Fruit fly (Drosophila melanogaster) whole organism, adult: ENCODE measurements around the gene CG1647.

Source experiments
- CG1620 ChIP-seq: fragments of 200-800 bp; sonication (Bioruptor generic); optimal IDR thresholded peaks from 2 replicates; lab custom pipeline; 2016; ENCODE audit warnings: missing biosample characterization, missing genetic modification characterization
- CG33017 ChIP-seq: fragments of 200-800 bp; sonication (Bioruptor generic); optimal IDR thresholded peaks from 2 replicates; lab custom pipeline; 2018; ENCODE audit warnings: missing biosample characterization, mild to moderate bottlenecking, missing genetic modification characterization, moderate library complexity
- CG5204 ChIP-seq: fragments of 200-800 bp; sonication (Bioruptor generic); optimal IDR thresholded peaks from 2 replicates; lab custom pipeline; 2016; ENCODE audit warnings: missing biosample characterization, missing genetic modification characterization
- CG7101 ChIP-seq: fragments of 200-800 bp; sonication (Bioruptor generic); optimal IDR thresholded peaks from 2 replicates; lab custom pipeline; 2018; ENCODE audit warnings: missing biosample characterization, mild to moderate bottlenecking, missing genetic modification characterization, moderate library complexity
- Crg-1 ChIP-seq: fragments of 200-800 bp; sonication (Bioruptor generic); optimal IDR thresholded peaks from 2 replicates; lab custom pipeline; 2016; ENCODE audit warnings: missing biosample characterization, missing genetic modification characterization
- Hr96 ChIP-seq: fragments of 200-800 bp; sonication (Bioruptor generic); optimal IDR thresholded peaks from 2 replicates; lab custom pipeline; 2016; ENCODE audit warnings: missing biosample characterization, missing genetic modification characterization
- cic ChIP-seq: fragments of 200-800 bp; sonication (Bioruptor generic); optimal IDR thresholded peaks from 2 replicates; lab custom pipeline; 2017; ENCODE audit warnings: missing biosample characterization, mild to moderate bottlenecking, missing genetic modification characterization, moderate library complexity
- cnc ChIP-seq, 2 experiments: fragments of >200 bp; optimal IDR thresholded peaks; 2 replicates each; lab custom pipeline; 2017
- kay ChIP-seq: fragments of 200-800 bp; sonication (Bioruptor generic); peaks from one replicate; lab custom pipeline; 2016; ENCODE audit warnings: missing biosample characterization, missing genetic modification characterization, borderline replicate concordance
- ovo ChIP-seq: fragments of 200-800 bp; sonication (Bioruptor generic); optimal IDR thresholded peaks from 2 replicates; lab custom pipeline; 2016; ENCODE audit warnings: missing biosample characterization, missing genetic modification characterization
- pad ChIP-seq: fragments of 200-800 bp; sonication (Bioruptor generic); optimal IDR thresholded peaks from 3 replicates; lab custom pipeline; 2017; ENCODE audit warnings: missing biosample characterization, missing genetic modification characterization, mild to moderate bottlenecking, moderate library complexity, missing genetic modification reagents

dm6 chr3R:28851966-28852377 is 32.0 kb downstream of the CG1647 start:
- TF ChIP-seq ovo (GFP tag; lab: Kevin White, UChicago), result no peak
- no peak for TF ChIP-seq kay (GFP tag; lab: Kevin White, UChicago)
- TF ChIP-seq pad, result no peak
- no peak for TF ChIP-seq CG33017 (tag; lab: Kevin White, UChicago)
- no peak for TF ChIP-seq Hr96 (GFP tag; lab: Kevin White, UChicago)
- no peak for TF ChIP-seq cnc (optimal IDR thresholded peaks at IDR 0.05; lab: Kevin White, UChicago)
- TF ChIP-seq cic, result no peak
- no peak for TF ChIP-seq CG1620 (GFP tag; lab: Kevin White, UChicago)
- TF ChIP-seq CG5204 (GFP tag; lab: Kevin White, UChicago), result no peak
- no peak for TF ChIP-seq CG7101
- no peak for TF ChIP-seq Crg-1 (GFP tag; lab: Kevin White, UChicago)
